Worm (Caenorhabditis elegans) whole organism, early embryonic: Measurements from ENCODE around the gene idpp-9.

Experiments used
- B0310.2 ChIP-seq: sonication (generic microtip); optimal IDR thresholded peaks from 2 replicates; lab custom pipeline; 2016; ENCODE audit warnings: mild to moderate bottlenecking, missing genetic modification characterization, missing compliant biosample characterization
- F13C5.2 ChIP-seq: sonication (generic microtip); optimal IDR thresholded peaks from 2 replicates; lab custom pipeline; 2017; ENCODE audit warnings: mild to moderate bottlenecking, missing genetic modification characterization, inconsistent platforms, missing compliant biosample characterization
- aly-1 ChIP-seq: sonication (generic microtip); optimal IDR thresholded peaks from 2 replicates; lab custom pipeline; 2016; ENCODE audit warnings: missing genetic modification characterization, missing compliant biosample characterization
- ama-1 ChIP-seq: fragments of 150-350 bp; optimal IDR thresholded peaks from 2 replicates; lab custom pipeline; 2014
- ceh-13 ChIP-seq: fragments of 200-800 bp; sonication (Bioruptor generic); optimal IDR thresholded peaks from 2 replicates; lab custom pipeline; 2018; ENCODE audit warnings: mild to moderate bottlenecking, missing genetic modification characterization, missing compliant biosample characterization
- ceh-36 ChIP-seq: sonication (generic microtip); optimal IDR thresholded peaks from 2 replicates; lab custom pipeline; 2016; ENCODE audit warnings: missing genetic modification characterization, inconsistent platforms, missing compliant biosample characterization
- ets-7 ChIP-seq: sonication (generic microtip); optimal IDR thresholded peaks from 2 replicates; lab custom pipeline; 2016; ENCODE audit warnings: missing genotype, missing genetic modification characterization, missing compliant biosample characterization
- flt-1 ChIP-seq: fragments of 200-800 bp; sonication (Bioruptor generic); IDR thresholded peaks from 2 replicates; pipeline ENCODE4 v1.3.6; 2022; ENCODE audit warnings: missing genetic modification characterization, missing compliant biosample characterization
- hmbx-1 ChIP-seq: sonication (generic microtip); optimal IDR thresholded peaks from 2 replicates; lab custom pipeline; 2016; ENCODE audit warnings: mild to moderate bottlenecking, missing genetic modification characterization, missing compliant biosample characterization
- hmg-4 ChIP-seq: fragments of 200-800 bp; sonication (Bioruptor generic); optimal IDR thresholded peaks from 2 replicates; lab custom pipeline; 2018; ENCODE audit warnings: mild to moderate bottlenecking, missing genetic modification characterization, missing compliant biosample characterization
- hnd-1 ChIP-seq: sonication (generic microtip); optimal IDR thresholded peaks from 2 replicates; lab custom pipeline; 2016; ENCODE audit warnings: missing genetic modification characterization, missing compliant biosample characterization
- pes-1 ChIP-seq: fragments of 200-800 bp; sonication (Bioruptor generic); IDR thresholded peaks from 2 replicates; pipeline ENCODE4 v1.3.6; 2022; ENCODE audit warnings: missing genetic modification reagents, missing genetic modification characterization, missing compliant biosample characterization
- scrt-1 ChIP-seq: fragments of 200-800 bp; sonication (Bioruptor generic); IDR thresholded peaks from 2 replicates; pipeline ENCODE4 v1.3.6; 2022; ENCODE audit warnings: missing genetic modification characterization, missing compliant biosample characterization
- sea-1 ChIP-seq: fragments of 200-800 bp; sonication (Bioruptor generic); conservative IDR thresholded peaks from 2 replicates; pipeline ENCODE4 v1.3.6; 2022; ENCODE audit warnings: missing genetic modification characterization, missing compliant biosample characterization
- tbx-11 ChIP-seq: fragments of 200-800 bp; sonication (Bioruptor generic); IDR thresholded peaks from 2 replicates; pipeline ENCODE4 v1.3.6; 2022; ENCODE audit warnings: missing genetic modification characterization, missing compliant biosample characterization
- tbx-37 ChIP-seq: fragments of 200-800 bp; sonication (Bioruptor generic); conservative IDR thresholded peaks from 2 replicates; pipeline ENCODE4 v1.3.6; 2022; ENCODE audit warnings: missing genetic modification reagents, missing genetic modification characterization, missing compliant biosample characterization
- tra-4 ChIP-seq: sonication (generic microtip); optimal IDR thresholded peaks from 2 replicates; lab custom pipeline; 2017; ENCODE audit warnings: missing genetic modification characterization, missing compliant biosample characterization

Gene idpp-9

ce11 chrX:3919689-3920088 is 4.0 kb upstream of the idpp-9 start:
- TF ChIP-seq F13C5.2 (no peak), hmg-4 (GFP tag; lab: Kevin White, UChicago) (no peak), ceh-13 (no peak), scrt-1 (GFP tag; lab: Robert Waterston, UW) (no peak), ama-1 (lab: Kevin White, UChicago) (no peak), tbx-11 (GFP tag; lab: Robert Waterston, UW) (no peak), hnd-1 (tag; lab: Kevin White, UChicago) (no peak), tbx-37 (GFP tag; lab: Robert Waterston, UW) (no peak)

DNA sequence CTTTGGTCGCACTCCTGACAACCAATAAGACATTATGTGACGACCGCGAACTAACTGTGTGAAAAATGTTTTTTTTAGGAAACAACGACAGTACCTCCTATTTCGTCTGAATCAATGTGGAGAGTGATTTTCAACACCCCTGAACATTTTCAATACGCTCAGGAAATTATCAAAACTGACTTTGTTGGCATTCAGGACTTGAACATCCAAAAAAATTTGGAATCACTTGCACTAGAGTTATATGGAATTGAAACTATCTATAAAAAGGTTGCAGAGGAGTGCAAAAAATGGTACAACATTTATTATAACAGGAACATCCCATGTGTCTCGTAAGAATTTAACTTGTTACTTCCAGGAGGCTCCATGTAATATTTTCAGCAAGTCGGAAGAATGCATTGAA is 2.5 kb upstream of the idpp-9 start:
- TF ChIP-seq sea-1 = no peak

DNA sequence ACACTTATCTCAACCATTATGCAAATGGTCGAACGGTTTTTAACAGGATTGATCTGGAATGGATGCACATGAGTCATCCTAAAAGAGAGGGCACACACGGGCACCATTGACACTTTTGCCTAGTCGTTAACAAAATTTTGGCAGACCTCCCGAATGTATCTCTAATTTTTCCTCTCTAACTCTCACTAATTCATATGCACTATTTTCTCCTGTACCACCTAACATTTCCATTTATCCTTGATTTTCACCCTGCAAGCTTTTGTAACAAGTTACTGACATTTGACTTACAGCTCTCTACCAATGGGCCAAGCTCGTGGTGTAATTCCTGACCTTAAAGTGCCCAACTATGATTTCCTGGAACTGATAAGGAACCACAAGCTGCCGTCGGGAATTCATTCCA is 1.4 kb upstream of the idpp-9 start, which contains the start of gene T22B2.3:
Gene T22B2.3 (plus strand): TSS at position 301 of the 400 bp plus-strand sequence.
- TF ChIP-seq ets-7 (tag; lab: Kevin White, UChicago) (no peak), sea-1 (no peak), flt-1 (no peak), B0310.2 (tag; lab: Kevin White, UChicago) (no peak), ceh-13 (no peak), tra-4 (tag; lab: Kevin White, UChicago) (no peak), ceh-36 (tag; lab: Kevin White, UChicago) (no peak), F13C5.2 (no peak), scrt-1 (GFP tag; lab: Robert Waterston, UW) (no peak), hmg-4 (GFP tag; lab: Kevin White, UChicago) (no peak), hnd-1 (tag; lab: Kevin White, UChicago) (no peak), aly-1 (tag; lab: Kevin White, UChicago) (no peak), pes-1 (GFP tag; lab: Robert Waterston, UW) (no peak), hmbx-1 (tag; lab: Kevin White, UChicago) (no peak)

- TF ChIP-seq hnd-1 (tag; lab: Kevin White, UChicago) = peak; percentile 35
- peak; percentile 76 for TF ChIP-seq hmg-4 (GFP tag; lab: Kevin White, UChicago)
- TF ChIP-seq sea-1 = peak; percentile 77; the same call in 1 of the 2 replicates
- TF ChIP-seq tra-4 (tag; lab: Kevin White, UChicago) = peak; percentile 49
- peak; percentile 50; the same call in 1 of the 2 replicates for TF ChIP-seq tbx-37 (GFP tag; lab: Robert Waterston, UW)
- TF ChIP-seq ama-1 (lab: Kevin White, UChicago) = no peak
- TF ChIP-seq hmbx-1 (tag; lab: Kevin White, UChicago) = peak; percentile 33
- peak; percentile 75 for TF ChIP-seq B0310.2 (tag; lab: Kevin White, UChicago)
- no peak for TF ChIP-seq ets-7 (tag; lab: Kevin White, UChicago)
- TF ChIP-seq ceh-13 = peak; percentile 49
- peak; percentile 83 for TF ChIP-seq pes-1 (GFP tag; lab: Robert Waterston, UW)
- peak; percentile 70 for TF ChIP-seq flt-1
- TF ChIP-seq scrt-1 (GFP tag; lab: Robert Waterston, UW) = peak; percentile 82
- TF ChIP-seq ceh-36 (tag; lab: Kevin White, UChicago) = peak; percentile 85
- peak; percentile 42 for TF ChIP-seq F13C5.2
- peak; percentile 64 for TF ChIP-seq tbx-11 (GFP tag; lab: Robert Waterston, UW)
- peak; percentile 55 for TF ChIP-seq aly-1 (tag; lab: Kevin White, UChicago)
Measured at ce11 chrX:3914273-3914672, 1.4 kb downstream of the idpp-9 start.

DNA sequence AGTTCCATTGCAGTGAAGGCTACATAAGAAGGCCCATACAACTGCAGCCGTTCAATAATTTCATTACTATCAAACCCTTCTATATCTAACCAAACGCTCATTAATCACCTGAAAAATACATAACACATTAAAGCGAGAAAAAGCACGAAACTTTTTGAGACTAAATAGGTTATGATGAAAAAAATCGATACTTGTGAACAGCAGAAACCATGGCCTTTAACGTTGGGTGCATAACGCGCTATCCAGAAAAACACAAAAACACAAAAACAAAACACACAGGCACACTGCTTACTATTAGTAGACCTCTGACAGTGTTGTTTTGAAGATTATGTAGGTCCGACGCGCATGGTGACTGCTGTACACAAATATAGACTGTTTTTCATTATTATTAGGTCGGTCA is 4.4 kb downstream of the idpp-9 start, which contains the start of gene T22B2.5:
Gene T22B2.5 (minus strand): TSS at position 101 of the 400 bp plus-strand sequence.
- TF ChIP-seq F13C5.2 (no peak), ceh-13 (no peak), hmbx-1 (tag; lab: Kevin White, UChicago) (no peak), tbx-37 (GFP tag; lab: Robert Waterston, UW) (no peak), flt-1 (no peak), ceh-36 (tag; lab: Kevin White, UChicago) (no peak), tbx-11 (GFP tag; lab: Robert Waterston, UW) (no peak), sea-1 (no peak)

DNA sequence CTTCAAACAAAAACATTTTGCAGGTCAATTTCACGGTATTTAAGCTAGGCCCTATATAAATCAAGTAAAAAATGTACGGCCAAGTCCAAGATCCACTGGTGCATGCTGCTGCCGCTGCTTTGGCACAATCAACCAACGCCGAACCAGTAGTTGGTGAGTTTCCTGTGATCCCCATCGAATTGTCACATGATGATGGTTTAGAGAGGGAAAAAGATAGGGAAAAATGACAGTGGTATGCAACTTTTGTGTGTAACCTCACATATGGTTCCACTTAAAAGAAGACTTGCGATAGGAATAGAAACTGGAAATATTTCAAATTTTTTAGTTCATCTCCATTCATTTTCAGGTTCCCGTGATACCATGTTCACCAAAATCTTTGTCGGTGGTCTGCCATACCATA is 11.1 kb downstream of the idpp-9 start, which contains the start of gene sup-12:
Gene sup-12 (plus strand): TSS at position 17 of the 400 bp plus-strand sequence.
- TF ChIP-seq ama-1 (lab: Kevin White, UChicago) = no peak
- no peak for TF ChIP-seq F13C5.2
- TF ChIP-seq sea-1 = no peak
- TF ChIP-seq hmbx-1 (tag; lab: Kevin White, UChicago) = no peak
- TF ChIP-seq hnd-1 (tag; lab: Kevin White, UChicago) = no peak
- no peak for TF ChIP-seq scrt-1 (GFP tag; lab: Robert Waterston, UW)
- no peak for TF ChIP-seq flt-1
- TF ChIP-seq B0310.2 (tag; lab: Kevin White, UChicago) = no peak
- no peak for TF ChIP-seq tbx-37 (GFP tag; lab: Robert Waterston, UW)
- TF ChIP-seq ets-7 (tag; lab: Kevin White, UChicago) = no peak
- no peak for TF ChIP-seq ceh-13
- TF ChIP-seq pes-1 (GFP tag; lab: Robert Waterston, UW) = no peak
- no peak for TF ChIP-seq hmg-4 (GFP tag; lab: Kevin White, UChicago)

DNA sequence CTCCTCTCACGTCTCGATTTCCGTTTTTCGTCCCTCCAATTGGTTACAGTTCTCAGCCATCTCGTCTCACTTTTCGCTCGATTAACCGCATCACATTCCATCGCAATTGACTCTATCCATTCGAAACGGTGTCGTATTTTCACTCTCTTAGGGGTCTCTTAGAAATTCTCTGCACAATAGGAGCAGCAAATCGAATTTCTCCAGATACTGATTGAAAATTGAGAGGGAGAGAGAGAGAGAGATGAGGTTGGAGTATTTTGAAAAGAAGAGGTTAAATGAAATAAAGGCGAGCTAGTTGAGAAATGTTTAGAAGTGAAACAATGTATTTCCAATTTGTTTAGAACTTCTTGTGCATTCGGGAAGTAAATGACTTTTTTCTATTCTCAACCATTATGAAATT is 14.3 kb downstream of the idpp-9 start:
- TF ChIP-seq tra-4 (tag; lab: Kevin White, UChicago) (no peak), F13C5.2 (no peak), sea-1 (no peak), ceh-13 (no peak), tbx-11 (GFP tag; lab: Robert Waterston, UW) (no peak), ceh-36 (tag; lab: Kevin White, UChicago) (no peak), B0310.2 (tag; lab: Kevin White, UChicago) (no peak), hmg-4 (GFP tag; lab: Kevin White, UChicago) (no peak), aly-1 (tag; lab: Kevin White, UChicago) (no peak), pes-1 (GFP tag; lab: Robert Waterston, UW) (no peak), tbx-37 (GFP tag; lab: Robert Waterston, UW) (no peak), ama-1 (lab: Kevin White, UChicago) (no peak), hnd-1 (tag; lab: Kevin White, UChicago) (no peak), flt-1 (no peak)
